Fruit fly (Drosophila melanogaster) whole organism, adult: Measurements from ENCODE around the gene wol.

ENCODE experiments used
- CG11617 ChIP-seq: fragments of 200-800 bp; sonication (Bioruptor generic); optimal IDR thresholded peaks from 2 replicates; lab custom pipeline; 2017; ENCODE audit warnings: mild to moderate bottlenecking, missing biosample characterization, missing genetic modification reagents, missing genetic modification characterization
- CG12768 ChIP-seq: fragments of 200-800 bp; sonication (Bioruptor generic); optimal IDR thresholded peaks from 2 replicates; lab custom pipeline; 2017; ENCODE audit warnings: missing biosample characterization, missing genetic modification characterization, mild to moderate bottlenecking, moderate library complexity, missing genetic modification reagents
- CG1620 ChIP-seq: fragments of 200-800 bp; sonication (Bioruptor generic); optimal IDR thresholded peaks from 2 replicates; lab custom pipeline; 2016; ENCODE audit warnings: missing biosample characterization, missing genetic modification characterization
- CG7101 ChIP-seq: fragments of 200-800 bp; sonication (Bioruptor generic); optimal IDR thresholded peaks from 2 replicates; lab custom pipeline; 2018; ENCODE audit warnings: missing biosample characterization, mild to moderate bottlenecking, missing genetic modification characterization, moderate library complexity
- Crg-1 ChIP-seq: fragments of 200-800 bp; sonication (Bioruptor generic); optimal IDR thresholded peaks from 2 replicates; lab custom pipeline; 2016; ENCODE audit warnings: missing biosample characterization, missing genetic modification characterization
- Mnt ChIP-seq: fragments of 200-800 bp; sonication (Bioruptor generic); optimal IDR thresholded peaks from 2 replicates; lab custom pipeline; 2016; ENCODE audit warnings: missing biosample characterization, mild to moderate bottlenecking, missing genetic modification characterization
- bab1 ChIP-seq: fragments of 200-800 bp; sonication (Bioruptor generic); optimal IDR thresholded peaks from 3 replicates; lab custom pipeline; 2019; ENCODE audit warnings: missing biosample characterization, mild to moderate bottlenecking, missing genetic modification characterization, moderate library complexity
- kay ChIP-seq: fragments of 200-800 bp; sonication (Bioruptor generic); peaks from one replicate; lab custom pipeline; 2016; ENCODE audit warnings: missing biosample characterization, missing genetic modification characterization, borderline replicate concordance

DNA sequence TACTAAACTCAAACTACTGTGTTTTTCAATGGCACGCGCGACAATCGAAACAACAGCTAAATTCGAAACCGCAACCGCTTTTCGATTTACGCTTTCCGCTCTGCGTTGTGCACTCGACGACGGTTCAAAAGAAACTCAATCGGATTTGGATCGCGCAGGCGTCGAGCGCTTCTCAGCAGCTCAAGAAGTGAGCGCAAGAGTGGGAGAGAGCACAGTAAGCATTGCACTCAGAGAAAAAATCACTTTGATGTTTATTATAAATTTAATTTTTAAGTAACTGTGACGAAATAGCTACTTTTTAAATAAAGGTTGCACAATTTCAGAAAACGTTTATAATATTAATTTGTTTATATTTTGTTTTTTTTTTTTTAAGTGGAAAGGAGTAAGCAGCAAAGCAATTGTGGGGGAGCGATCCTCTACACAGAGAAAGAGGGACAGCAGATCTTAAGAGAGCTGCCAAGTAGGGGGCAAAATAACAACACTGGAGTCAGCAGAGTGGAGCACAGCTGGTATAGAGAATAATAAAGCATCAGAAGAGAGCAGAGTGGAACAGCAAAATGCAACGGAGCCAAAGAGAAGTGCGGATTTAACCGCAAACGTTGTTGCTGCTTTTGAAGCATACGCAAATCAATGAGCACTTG, 25.1 kb downstream of the wol start:
- peak; percentile 88 for TF ChIP-seq Mnt (GFP tag; lab: Kevin White, UChicago)
- peak; percentile 98 for TF ChIP-seq CG7101 (tag; lab: Kevin White, UChicago)
- TF ChIP-seq Crg-1 (GFP tag; lab: Kevin White, UChicago) = peak; percentile 92
- peak; percentile 98 for TF ChIP-seq bab1 (GFP tag; lab: Kevin White, UChicago)
- peak; percentile 91 for TF ChIP-seq CG1620
- peak; percentile 96 for TF ChIP-seq CG11617 (GFP tag; lab: Kevin White, UChicago)
- peak; percentile 97 for TF ChIP-seq kay
- TF ChIP-seq CG12768 (GFP tag; lab: Kevin White, UChicago) = peak; percentile 94
